Worm (Caenorhabditis elegans) whole organism, midembryonic: ENCODE results near the gene tps-1.

ENCODE experiments used
- cog-1 ChIP-seq: sonication (generic microtip); optimal IDR thresholded peaks from 2 replicates; lab custom pipeline; 2016; ENCODE audit warnings: missing genetic modification characterization, missing compliant biosample characterization
- flt-1 ChIP-seq: fragments of 200-800 bp; sonication (Bioruptor generic); IDR thresholded peaks from 2 replicates; pipeline ENCODE4 v1.3.6; 2022; ENCODE audit warnings: missing genetic modification characterization, missing compliant biosample characterization
- med-1 ChIP-seq: sonication (generic microtip); optimal IDR thresholded peaks from 2 replicates; lab custom pipeline; 2017; ENCODE audit warnings: missing genetic modification characterization, mild to moderate bottlenecking, missing compliant biosample characterization, antibody characterized with exemption, missing genetic modification reagents; ENCODE audit not compliant: insufficient read depth
- tab-1 ChIP-seq: fragments of 200-800 bp; sonication (Bioruptor generic); IDR thresholded peaks from 2 replicates; pipeline ENCODE4 v1.3.6; 2022; ENCODE audit warnings: missing genetic modification characterization, missing compliant biosample characterization
- ztf-23 ChIP-seq: fragments of 200-800 bp; sonication (Bioruptor generic); IDR thresholded peaks from 2 replicates; pipeline ENCODE4 v1.3.6; 2022; ENCODE audit warnings: missing genetic modification reagents, missing genetic modification characterization, missing compliant biosample characterization
- ztf-29 ChIP-seq: fragments of 200-800 bp; sonication (Bioruptor generic); IDR thresholded peaks from 2 replicates; pipeline ENCODE4 v1.3.6; 2022; ENCODE audit warnings: missing genetic modification reagents, missing genetic modification characterization, missing compliant biosample characterization

DNA sequence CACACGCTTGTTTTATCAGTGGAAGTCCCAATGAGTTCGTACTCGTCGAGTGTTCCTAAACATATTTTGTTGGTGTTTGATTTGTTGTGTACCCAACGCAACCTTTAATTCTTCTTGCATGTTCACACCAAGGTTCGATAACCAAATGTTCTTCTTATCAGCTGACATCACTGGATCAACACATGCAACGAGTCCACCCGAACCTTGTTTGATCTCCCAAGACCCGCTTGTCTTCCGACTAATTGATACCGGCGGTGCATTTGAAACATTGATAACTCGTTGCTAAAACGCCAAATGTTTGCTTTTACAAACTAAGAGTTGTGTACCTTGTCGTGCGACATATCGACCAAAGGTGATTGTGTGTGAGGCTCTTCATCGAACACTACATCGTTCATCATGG is 2.6 kb downstream of the tps-1 start:
- TF ChIP-seq cog-1 (tag; lab: Kevin White, UChicago) (no peak), med-1 (GFP tag; lab: Kevin White, UChicago) (no peak), ztf-29 (GFP tag; lab: Robert Waterston, UW) (no peak), flt-1 (GFP tag; lab: Robert Waterston, UW) (no peak), tab-1 (no peak), ztf-23 (GFP tag; lab: Robert Waterston, UW) (no peak)
